Worm (Caenorhabditis elegans): ENCODE results near the gene Y41C4A.6.

The Y41C4A.6 gene

DNA sequence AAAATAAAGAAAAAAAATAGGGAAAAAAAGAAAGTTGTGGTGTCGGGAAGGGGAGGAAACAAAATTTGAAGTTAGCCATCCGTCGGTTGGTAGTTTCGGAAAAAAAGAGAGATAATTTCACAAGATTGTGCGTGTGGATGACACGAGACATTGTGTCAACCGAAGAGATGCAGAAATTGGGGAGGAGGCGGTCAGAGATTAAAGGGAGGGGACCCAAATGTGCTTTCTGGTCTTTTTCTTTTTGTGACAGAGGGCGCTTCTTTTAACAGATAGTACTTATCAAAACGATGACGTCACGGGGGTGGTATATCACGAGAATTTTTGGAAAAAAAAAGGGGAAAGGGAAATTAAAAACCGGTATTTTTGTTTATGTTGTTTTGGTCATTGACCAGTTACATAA is 42.1 kb downstream of the Y41C4A.6 start:
- TF ChIP-seq B0310.2 (tag; optimal IDR thresholded peaks at IDR 0.05) (no peak), hmbx-1 (tag; optimal IDR thresholded peaks at IDR 0.05) (no peak), aly-1 (tag; optimal IDR thresholded peaks at IDR 0.05) (no peak)

DNA sequence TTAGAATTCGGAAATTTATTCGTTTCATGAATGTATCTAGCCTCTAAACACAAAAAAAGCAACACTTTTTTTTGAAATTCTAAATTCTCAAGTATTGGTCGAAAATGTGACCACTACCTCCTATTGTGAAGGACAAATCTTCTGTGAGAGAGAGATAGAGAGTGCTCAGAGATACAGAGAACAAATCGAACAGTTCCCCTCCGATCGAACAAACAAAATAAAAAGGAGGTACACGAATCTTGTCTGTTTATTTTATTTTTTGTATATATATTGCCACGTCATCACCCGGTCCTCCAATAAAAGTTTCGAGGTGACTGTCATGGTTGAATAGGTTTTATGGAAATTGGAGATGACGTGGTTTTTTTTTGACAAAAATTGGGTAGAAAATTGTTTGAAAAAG is 44.5 kb downstream of the Y41C4A.6 start:
- no peak for TF ChIP-seq hmbx-1 (tag; optimal IDR thresholded peaks at IDR 0.05)
- TF ChIP-seq flt-1 (GFP tag; IDR thresholded peaks at IDR 0.05), result no peak
- TF ChIP-seq scrt-1 (GFP tag; IDR thresholded peaks at IDR 0.05), result no peak
- no peak for TF ChIP-seq tra-4 (tag; optimal IDR thresholded peaks at IDR 0.05)
- no peak for TF ChIP-seq ets-7 (tag; optimal IDR thresholded peaks at IDR 0.05)
- TF ChIP-seq F13C5.2 (tag; optimal IDR thresholded peaks at IDR 0.05), result no peak
- no peak for TF ChIP-seq hmg-4 (GFP tag; optimal IDR thresholded peaks at IDR 0.05)
- no peak for TF ChIP-seq sea-1 (GFP tag; conservative IDR thresholded peaks at IDR 0.05)
- no peak for TF ChIP-seq hnd-1 (tag; optimal IDR thresholded peaks at IDR 0.05)
- TF ChIP-seq B0310.2 (tag; optimal IDR thresholded peaks at IDR 0.05), result no peak
- TF ChIP-seq tbx-37 (GFP tag; conservative IDR thresholded peaks at IDR 0.05), result no peak
- no peak for TF ChIP-seq ceh-36 (tag; optimal IDR thresholded peaks at IDR 0.05)
- TF ChIP-seq tbx-11 (GFP tag; IDR thresholded peaks at IDR 0.05), result no peak
- no peak for TF ChIP-seq pes-1 (GFP tag; IDR thresholded peaks at IDR 0.05)
- TF ChIP-seq aly-1 (tag; optimal IDR thresholded peaks at IDR 0.05), result no peak
- TF ChIP-seq ceh-13 (GFP tag; optimal IDR thresholded peaks at IDR 0.05), result no peak

DNA sequence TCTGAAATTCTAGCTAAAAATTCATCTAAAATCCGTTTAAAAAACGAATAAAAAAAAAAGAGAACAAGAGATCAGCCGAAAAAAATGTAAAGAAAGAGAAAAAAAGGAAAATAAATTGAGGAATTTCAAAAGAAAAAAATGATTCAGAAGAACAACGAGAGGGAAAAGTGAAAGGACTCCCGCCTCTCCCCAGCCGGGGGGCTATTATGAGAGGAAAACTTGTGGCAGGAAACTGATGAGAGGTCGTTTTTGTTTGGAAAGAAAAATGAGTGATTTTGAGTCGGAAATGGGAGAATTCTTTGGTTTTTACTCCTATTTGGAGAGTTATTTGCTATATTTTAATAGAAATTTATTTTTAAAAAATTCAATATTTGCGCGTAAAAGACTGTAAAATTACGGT is 45.8 kb downstream of the Y41C4A.6 start:
- TF ChIP-seq flt-1 (GFP tag; IDR thresholded peaks at IDR 0.05), result no peak
- no peak for TF ChIP-seq tbx-11 (GFP tag; IDR thresholded peaks at IDR 0.05)
- no peak for TF ChIP-seq tbx-37 (GFP tag; conservative IDR thresholded peaks at IDR 0.05)
- no peak for TF ChIP-seq sea-1 (GFP tag; conservative IDR thresholded peaks at IDR 0.05)
- no peak for TF ChIP-seq aly-1 (tag; optimal IDR thresholded peaks at IDR 0.05)

DNA sequence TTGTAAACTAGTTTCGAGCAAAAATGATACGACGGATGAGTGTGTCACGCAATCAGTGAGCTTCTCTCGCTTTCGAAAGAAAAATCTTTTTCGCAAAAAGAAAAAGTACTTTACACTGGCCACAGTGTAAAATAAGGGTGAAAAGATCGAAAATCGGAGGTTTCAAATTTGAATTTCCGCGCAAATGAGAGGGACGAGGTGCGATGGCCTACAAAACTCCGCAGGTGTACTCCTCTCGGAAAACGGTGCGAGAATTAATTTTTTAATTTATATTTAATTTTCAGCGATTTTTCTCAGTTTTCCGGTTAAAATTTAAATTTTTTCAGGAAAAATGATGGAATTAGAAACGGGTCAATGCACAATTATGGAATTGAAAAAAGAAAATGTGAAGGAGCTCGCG is 50.3 kb downstream of the Y41C4A.6 start, which contains the start of gene mrt-2:
Gene mrt-2 (plus strand): TSS at position 49 of the 400 bp plus-strand sequence.
- TF ChIP-seq tbx-37 (GFP tag; conservative IDR thresholded peaks at IDR 0.05), result peak; percentile 86
- TF ChIP-seq sea-1 (GFP tag; conservative IDR thresholded peaks at IDR 0.05), result no peak
- TF ChIP-seq hnd-1 (tag; optimal IDR thresholded peaks at IDR 0.05), result peak; percentile 1
- TF ChIP-seq pes-1 (GFP tag; IDR thresholded peaks at IDR 0.05), result peak; percentile 59; the same call in 1 of the 2 replicates
- TF ChIP-seq ceh-13 (GFP tag; optimal IDR thresholded peaks at IDR 0.05), result no peak
